Fruit fly (Drosophila melanogaster): Measurements from ENCODE around the gene CG11322.

CG11322 gene

dm6 chr2L:6786674-6787028 lies 27.2 kb upstream of the CG11322 start, which contains the start of gene nrv1 (continued):
- TF ChIP-seq hb (GFP tag; IDR thresholded peaks at IDR 0.05; ENCODE audit: partially characterized antibody) (0 out of 3 replicates have a peak, but pooled peaks have one; percentile 28), tna (GFP tag; IDR thresholded peaks at IDR 0.05; ENCODE audit: partially characterized antibody) (peak; percentile 32; the same call in 1 of the 2 replicates), oc (tag; optimal IDR thresholded peaks at IDR 0.05) (no peak)

dm6 chr2L:6785583-6785982 lies 26.2 kb upstream of the CG11322 start:
- TF ChIP-seq gfzf (GFP tag; optimal IDR thresholded peaks at IDR 0.05) = no peak
- TF ChIP-seq corto (GFP tag; optimal IDR thresholded peaks at IDR 0.05) = no peak
- no peak for TF ChIP-seq E2f2 (GFP tag; IDR thresholded peaks at IDR 0.05)
- TF ChIP-seq ftz-f1 (GFP tag; optimal IDR thresholded peaks at IDR 0.05) = no peak
- peak in 1 of 2 experiments; percentile 29 for TF ChIP-seq Pdp1 (GFP tag; optimal IDR thresholded peaks at IDR 0.05)
- TF ChIP-seq chif (GFP tag; optimal IDR thresholded peaks at IDR 0.05) = no peak
- no peak for TF ChIP-seq CG34422 (GFP tag; IDR thresholded peaks at IDR 0.05)
- TF ChIP-seq eve (GFP tag; optimal IDR thresholded peaks at IDR 0.05) = peak in 1 of 2 experiments; percentile 18
- TF ChIP-seq Med (GFP tag) = peak; percentile 27
- peak; percentile 32 for TF ChIP-seq Hey (tag; optimal IDR thresholded peaks at IDR 0.05)
- TF ChIP-seq CoRest (tag; optimal IDR thresholded peaks at IDR 0.05) = no peak
- TF ChIP-seq CG6654 (GFP tag; optimal IDR thresholded peaks at IDR 0.05) = no peak
- TF ChIP-seq HmgD (GFP tag; optimal IDR thresholded peaks at IDR 0.05) = no peak
- TF ChIP-seq CG13894 (tag; optimal IDR thresholded peaks at IDR 0.05) = peak; percentile 4
- TF ChIP-seq luna (GFP tag; optimal IDR thresholded peaks at IDR 0.05) = no peak
- TF ChIP-seq Hmx (GFP tag; optimal IDR thresholded peaks at IDR 0.05) = no peak
- TF ChIP-seq crol (GFP tag; IDR thresholded peaks at IDR 0.05) = 0 out of 2 replicates have a peak, but pooled peaks have one; percentile 13

- TF ChIP-seq CG17568 (GFP tag; optimal IDR thresholded peaks at IDR 0.05) (no peak), sens (GFP tag) (peak; percentile 65), CG17186 (GFP tag; optimal IDR thresholded peaks at IDR 0.05) (no peak), Fer3 (tag; optimal IDR thresholded peaks at IDR 0.05) (no peak), Med (GFP tag) (peak; percentile 36), sqz (GFP tag; optimal IDR thresholded peaks at IDR 0.05) (peak; percentile 43), zfh2 (GFP tag; optimal IDR thresholded peaks at IDR 0.05) (no peak), Awh (GFP tag; IDR thresholded peaks at IDR 0.05) (0 out of 2 replicates have a peak, but pooled peaks have one; percentile 16), sug (tag; optimal IDR thresholded peaks at IDR 0.05) (no peak), CG4617 (GFP tag; optimal IDR thresholded peaks at IDR 0.05; ENCODE audit: borderline replicate concordance) (no peak)
Measured at dm6 chr2L:6784235-6784634, 24.8 kb upstream of the CG11322 start.

- TF ChIP-seq cg (GFP tag; optimal IDR thresholded peaks at IDR 0.05) = peak; percentile 38
- peak; percentile 59 for TF ChIP-seq crol (GFP tag; IDR thresholded peaks at IDR 0.05)
- TF ChIP-seq Eip74EF (GFP tag; optimal IDR thresholded peaks at IDR 0.05) = no peak
- TF ChIP-seq dimm (GFP tag; IDR thresholded peaks at IDR 0.05) = no peak
- peak; percentile 23; the same call in 1 of the 3 replicates for TF ChIP-seq dysf (GFP tag; IDR thresholded peaks at IDR 0.05)
- TF ChIP-seq TFAM (GFP tag; optimal IDR thresholded peaks at IDR 0.05) = no peak
- TF ChIP-seq vvl (GFP tag; IDR thresholded peaks at IDR 0.05) = peak; percentile 10; the same call in 1 of the 2 replicates
- 0 out of 3 replicates have a peak, but pooled peaks have one; percentile 13 for TF ChIP-seq HLH4C (GFP tag; IDR thresholded peaks at IDR 0.05; ENCODE audit: partially characterized antibody)
- no peak for TF ChIP-seq CG6683 (GFP tag; optimal IDR thresholded peaks at IDR 0.05)
- 0 out of 3 replicates have a peak, but pooled peaks have one; percentile 31 for TF ChIP-seq CG2199 (GFP tag; IDR thresholded peaks at IDR 0.05)
- TF ChIP-seq Camta (GFP tag; optimal IDR thresholded peaks at IDR 0.05) = no peak
- TF ChIP-seq bsh (GFP tag; optimal IDR thresholded peaks at IDR 0.05) = no peak
- no peak for TF ChIP-seq dmrt99B (tag; optimal IDR thresholded peaks at IDR 0.05)
- TF ChIP-seq Med (GFP tag) = peak; percentile 39
- peak; percentile 16 for TF ChIP-seq Ets65A (GFP tag)
- no peak for TF ChIP-seq CG2129 (GFP tag; IDR thresholded peaks at IDR 0.05; ENCODE audit: partially characterized antibody)
- TF ChIP-seq gce (GFP tag; IDR thresholded peaks at IDR 0.05) = 0 out of 3 replicates have a peak, but pooled peaks have one; percentile 35
- no peak for TF ChIP-seq grn (GFP tag; optimal IDR thresholded peaks at IDR 0.05)
- TF ChIP-seq sr (GFP tag; IDR thresholded peaks at IDR 0.05) = no peak
- TF ChIP-seq sens (GFP tag) = no peak
Measured at dm6 chr2L:6783395-6783794, 24.0 kb upstream of the CG11322 start.

All from whole organism, embryonic.